Fruit fly (Drosophila melanogaster) S2 (cell line): ENCODE measurements around the gene CG42329.

ENCODE experiments used
- CG8478 ChIP-seq: fragments of >200 bp; optimal IDR thresholded peaks from 2 replicates; lab custom pipeline; 2018
- CTCF ChIP-seq, 2 experiments: fragments of >200 bp; optimal IDR thresholded peaks; 2 replicates each; lab custom pipeline; 2018

Gene CG42329

dm6 chr2L:1213587-1213986 is 5.5 kb upstream of the CG42329 start:
- TF ChIP-seq CTCF (optimal IDR thresholded peaks at IDR 0.05; lab: Kevin White, UChicago) (no peak), CG8478 (lab: Kevin White, UChicago) (no peak)

- TF ChIP-seq CG8478 (lab: Kevin White, UChicago) (no peak), CTCF (optimal IDR thresholded peaks at IDR 0.05; lab: Kevin White, UChicago) (no peak)
These were observed 4.6 kb upstream of the CG42329 start for dm6 chr2L:1214465-1214864.

dm6 chr2L:1217033-1217612 is 2.0 kb upstream of the CG42329 start:
- TF ChIP-seq CTCF (optimal IDR thresholded peaks at IDR 0.05; lab: Kevin White, UChicago): no peak
- no peak for TF ChIP-seq CG8478 (lab: Kevin White, UChicago)

- TF ChIP-seq CTCF (optimal IDR thresholded peaks at IDR 0.05; lab: Kevin White, UChicago) (no peak), CG8478 (lab: Kevin White, UChicago) (no peak)
These were observed 1.1 kb upstream of the CG42329 start for dm6 chr2L:1217892-1218473.

- TF ChIP-seq CG8478 (lab: Kevin White, UChicago) (no peak), CTCF (optimal IDR thresholded peaks at IDR 0.05; lab: Kevin White, UChicago) (no peak)
These were observed 618 bp upstream of the CG42329 start for dm6 chr2L:1218475-1218874.

dm6 chr2L:1230691-1231090 is 11.6 kb downstream of the CG42329 start:
- TF ChIP-seq CG8478 (lab: Kevin White, UChicago): no peak
- TF ChIP-seq CTCF (optimal IDR thresholded peaks at IDR 0.05; lab: Kevin White, UChicago): no peak

- TF ChIP-seq CG8478 (lab: Kevin White, UChicago) (no peak), CTCF (optimal IDR thresholded peaks at IDR 0.05; lab: Kevin White, UChicago) (no peak)
These were observed 20.6 kb downstream of the CG42329 start, which contains the start of gene CG5397 for dm6 chr2L:1239736-1240135. CG5397 (plus strand) TSS chr2L:1240036.

dm6 chr2L:1253235-1253634 is 34.1 kb downstream of the CG42329 start:
- TF ChIP-seq CG8478 (lab: Kevin White, UChicago) (no peak), CTCF (optimal IDR thresholded peaks at IDR 0.05; lab: Kevin White, UChicago) (no peak)

- TF ChIP-seq CG8478 (lab: Kevin White, UChicago): no peak
- no peak for TF ChIP-seq CTCF (optimal IDR thresholded peaks at IDR 0.05; lab: Kevin White, UChicago)
These were observed 36.9 kb downstream of the CG42329 start, which contains the start of gene robo3 for dm6 chr2L:1256039-1256438. robo3 (plus strand) TSS chr2L:1256417.

- TF ChIP-seq CTCF (optimal IDR thresholded peaks at IDR 0.05; lab: Kevin White, UChicago): no peak
- TF ChIP-seq CG8478 (lab: Kevin White, UChicago): no peak
These were observed 43.6 kb downstream of the CG42329 start for dm6 chr2L:1262684-1263083.
